Fruit fly (Drosophila melanogaster) whole organism, pupa: Measurements from ENCODE around the gene CG4593.

Source experiments
- CG10348 ChIP-seq: fragments of 200-800 bp; sonication (Bioruptor generic); IDR thresholded peaks from 2 replicates; pipeline ENCODE4 v1.3.6; 2022; ENCODE audit warnings: missing biosample characterization, missing genetic modification characterization
- CG14655 ChIP-seq: fragments of 200-800 bp; sonication (Bioruptor generic); optimal IDR thresholded peaks from 3 replicates; lab custom pipeline; 2017; ENCODE audit warnings: mild to moderate bottlenecking, missing biosample characterization, missing genetic modification reagents, missing genetic modification characterization
- CG17806 ChIP-seq: fragments of 200-800 bp; sonication (Bioruptor generic); optimal IDR thresholded peaks from 2 replicates; lab custom pipeline; 2018; ENCODE audit warnings: missing biosample characterization, mild to moderate bottlenecking, missing genetic modification characterization, moderate library complexity
- CG32121 ChIP-seq: fragments of 200-800 bp; sonication (Bioruptor generic); IDR thresholded peaks from 2 replicates; pipeline ENCODE4 v1.3.6; 2022; ENCODE audit warnings: missing biosample characterization, missing genetic modification characterization
- CG4496 ChIP-seq: fragments of 200-800 bp; sonication (Bioruptor generic); IDR thresholded peaks from 3 replicates; pipeline ENCODE4 v1.3.6; 2022; ENCODE audit warnings: missing biosample characterization, missing genetic modification characterization
- CG8301 ChIP-seq: fragments of 200-800 bp; sonication (Bioruptor generic); optimal IDR thresholded peaks from 2 replicates; lab custom pipeline; 2018; ENCODE audit warnings: missing biosample characterization, mild to moderate bottlenecking, missing genetic modification characterization
- CG9948 ChIP-seq: fragments of 200-800 bp; sonication (Bioruptor generic); optimal IDR thresholded peaks from 2 replicates; lab custom pipeline; 2018; ENCODE audit warnings: missing biosample characterization, mild to moderate bottlenecking, missing genetic modification characterization, moderate library complexity
- D1 ChIP-seq: fragments of 200-800 bp; sonication (Bioruptor generic); optimal IDR thresholded peaks from 2 replicates; lab custom pipeline; 2018; ENCODE audit warnings: missing biosample characterization, mild to moderate bottlenecking, missing genetic modification characterization, moderate library complexity
- EcR ChIP-seq: fragments of 200-800 bp; sonication (Bioruptor generic); optimal IDR thresholded peaks from 3 replicates; lab custom pipeline; 2019; ENCODE audit warnings: missing biosample characterization, missing genetic modification characterization, mild to moderate bottlenecking, moderate library complexity, missing genetic modification reagents
- Ets98B ChIP-seq: fragments of 200-800 bp; sonication (Bioruptor generic); IDR thresholded peaks from 2 replicates; pipeline ENCODE4 v1.3.6; 2022; ENCODE audit warnings: missing biosample characterization, missing genetic modification characterization
- Pif1A ChIP-seq: fragments of 200-800 bp; sonication (Bioruptor generic); optimal IDR thresholded peaks from 3 replicates; lab custom pipeline; 2016; ENCODE audit warnings: missing biosample characterization, missing genetic modification characterization
- Pif1B ChIP-seq: fragments of 200-800 bp; sonication (Bioruptor generic); optimal IDR thresholded peaks from 3 replicates; lab custom pipeline; 2016; ENCODE audit warnings: missing biosample characterization, missing genetic modification characterization
- fd96Ca ChIP-seq: fragments of 200-800 bp; sonication (Bioruptor generic); IDR thresholded peaks from 3 replicates; pipeline ENCODE4 v1.3.6; 2022; ENCODE audit warnings: missing biosample characterization, missing genetic modification characterization
- rn ChIP-seq: fragments of 200-800 bp; sonication (Bioruptor generic); IDR thresholded peaks from 2 replicates; pipeline ENCODE4 v1.3.6; 2022; ENCODE audit warnings: missing biosample characterization, missing genetic modification characterization

- TF ChIP-seq rn (GFP tag; lab: Robert Waterston, UW) = no peak
- no peak for TF ChIP-seq Pif1B (GFP tag; lab: Kevin White, UChicago)
- TF ChIP-seq D1 (tag; lab: Kevin White, UChicago) = no peak
- TF ChIP-seq CG4496 (GFP tag; lab: Robert Waterston, UW) = no peak
- TF ChIP-seq CG32121 (GFP tag; lab: Robert Waterston, UW) = no peak
- TF ChIP-seq CG10348 = no peak
- TF ChIP-seq EcR (GFP tag; lab: Kevin White, UChicago) = no peak
- TF ChIP-seq CG17806 = no peak
- no peak for TF ChIP-seq CG14655 (GFP tag; lab: Kevin White, UChicago)
- TF ChIP-seq Ets98B (GFP tag; lab: Robert Waterston, UW) = no peak
- TF ChIP-seq Pif1A (GFP tag; lab: Kevin White, UChicago) = no peak
- TF ChIP-seq fd96Ca (GFP tag; lab: Robert Waterston, UW) = no peak
- no peak for TF ChIP-seq CG9948 (tag; lab: Kevin White, UChicago)
- TF ChIP-seq CG8301 = no peak
Measured at dm6 chrX:6996965-6997652, 16.6 kb upstream of the CG4593 start.
